Fruit fly (Drosophila melanogaster) whole organism, embryonic: Measurements from ENCODE around the gene Tailor.
A peak's percentile ranks its signal among the peaks of the same experiment; 100 is the strongest.

Experiments used
- Atf-2 ChIP-seq: fragments of 200-800 bp; sonication (Bioruptor generic); optimal IDR thresholded peaks from 2 replicates; lab custom pipeline; 2016; ENCODE audit warnings: missing biosample characterization, missing genetic modification characterization
- CG11093 ChIP-seq: fragments of 200-800 bp; sonication (Bioruptor generic); IDR thresholded peaks from 3 replicates; pipeline ENCODE4 v1.3.6; 2022; ENCODE audit warnings: missing biosample characterization, missing genetic modification characterization
- CG11247 ChIP-seq: fragments of 200-800 bp; sonication (Bioruptor generic); IDR thresholded peaks from 2 replicates; pipeline ENCODE4 v1.3.6; 2022; ENCODE audit warnings: missing biosample characterization, missing genetic modification characterization
- CG11696 ChIP-seq: fragments of 200-800 bp; sonication (Bioruptor generic); IDR thresholded peaks from 2 replicates; pipeline ENCODE4 v1.3.6; 2022; ENCODE audit warnings: missing biosample characterization, missing genetic modification characterization
- CG13123 ChIP-seq: fragments of 200-800 bp; sonication (Bioruptor generic); optimal IDR thresholded peaks from 2 replicates; lab custom pipeline; 2016; ENCODE audit warnings: missing biosample characterization, missing genetic modification characterization
- CG14441 ChIP-seq: fragments of 200-800 bp; sonication (Bioruptor generic); IDR thresholded peaks from 2 replicates; pipeline ENCODE4 v1.3.6; 2022; ENCODE audit warnings: missing biosample characterization, missing genetic modification characterization
- CG1529 ChIP-seq: fragments of 200-800 bp; sonication (Bioruptor generic); optimal IDR thresholded peaks from 3 replicates; lab custom pipeline; 2018; ENCODE audit warnings: missing biosample characterization, missing genetic modification characterization
- CG15479 ChIP-seq: fragments of 200-800 bp; sonication (Bioruptor generic); optimal IDR thresholded peaks from 3 replicates; lab custom pipeline; 2019; ENCODE audit warnings: missing biosample characterization, mild to moderate bottlenecking, missing genetic modification characterization, moderate library complexity
- CG15514 ChIP-seq: fragments of 200-800 bp; sonication (Bioruptor generic); optimal IDR thresholded peaks from 3 replicates; lab custom pipeline; 2017; ENCODE audit warnings: missing biosample characterization, missing genetic modification characterization, mild to moderate bottlenecking, moderate library complexity, missing genetic modification reagents
- CG15696 ChIP-seq: fragments of 200-800 bp; sonication (Bioruptor generic); optimal IDR thresholded peaks from 2 replicates; lab custom pipeline; 2019; ENCODE audit warnings: missing biosample characterization, mild to moderate bottlenecking, missing genetic modification characterization, moderate library complexity
- CG16813 ChIP-seq: fragments of 200-800 bp; sonication (Bioruptor generic); IDR thresholded peaks from 3 replicates; pipeline ENCODE4 v1.3.6; 2022; ENCODE audit warnings: missing biosample characterization, missing genetic modification characterization; ENCODE audit not compliant: partially characterized antibody
- CG1792 ChIP-seq: fragments of 200-800 bp; sonication (Bioruptor generic); optimal IDR thresholded peaks from 2 replicates; lab custom pipeline; 2016; ENCODE audit warnings: missing biosample characterization, missing genetic modification characterization
- CG18599 ChIP-seq: fragments of 200-800 bp; sonication (Bioruptor generic); optimal IDR thresholded peaks from 3 replicates; lab custom pipeline; 2017; ENCODE audit warnings: missing biosample characterization, missing genetic modification characterization, mild to moderate bottlenecking, moderate library complexity, missing genetic modification reagents
- CG18619 ChIP-seq: fragments of 200-800 bp; sonication (Bioruptor generic); optimal IDR thresholded peaks from 3 replicates; lab custom pipeline; 2017; ENCODE audit warnings: missing biosample characterization, mild to moderate bottlenecking, missing genetic modification characterization
- CG2199 ChIP-seq: fragments of 200-800 bp; sonication (Bioruptor generic); IDR thresholded peaks from 3 replicates; pipeline ENCODE4 v1.3.6; 2022; ENCODE audit warnings: missing biosample characterization, missing genetic modification characterization
- CG30020 ChIP-seq: fragments of 200-800 bp; optimal IDR thresholded peaks from 2 replicates; lab custom pipeline; 2019; ENCODE audit warnings: missing biosample characterization, mild to moderate bottlenecking, missing genetic modification characterization, moderate library complexity
- CG30431 ChIP-seq: fragments of 200-800 bp; sonication (Bioruptor generic); optimal IDR thresholded peaks from 2 replicates; lab custom pipeline; 2017; ENCODE audit warnings: missing biosample characterization, missing genetic modification characterization
- CG34376 ChIP-seq: fragments of 200-800 bp; sonication (Bioruptor generic); optimal IDR thresholded peaks from 2 replicates; lab custom pipeline; 2018; ENCODE audit warnings: missing biosample characterization, mild to moderate bottlenecking, missing genetic modification characterization
- CG3726 ChIP-seq: fragments of 200-800 bp; sonication (Bioruptor generic); IDR thresholded peaks from 3 replicates; pipeline ENCODE4, ENCODE4 v1.3.6; 2022; ENCODE audit warnings: missing biosample characterization, missing genetic modification characterization
- CG4404 ChIP-seq: fragments of 200-800 bp; sonication (Bioruptor generic); IDR thresholded peaks from 2 replicates; pipeline ENCODE4 v1.3.6; 2022; ENCODE audit warnings: missing biosample characterization, missing genetic modification characterization
- CG4820 ChIP-seq: fragments of 200-800 bp; sonication (Bioruptor generic); optimal IDR thresholded peaks from 3 replicates; lab custom pipeline; 2016; ENCODE audit warnings: missing biosample characterization, missing genetic modification characterization
- CG6791 ChIP-seq: fragments of 200-800 bp; sonication (Bioruptor generic); IDR thresholded peaks from 3 replicates; pipeline ENCODE4 v1.3.6; 2022; ENCODE audit warnings: missing biosample characterization, missing genetic modification characterization; ENCODE audit not compliant: partially characterized antibody
- CG6813 ChIP-seq: fragments of 200-800 bp; sonication (Bioruptor generic); optimal IDR thresholded peaks from 2 replicates; lab custom pipeline; 2017; ENCODE audit warnings: missing biosample characterization, missing genetic modification characterization, mild to moderate bottlenecking, moderate library complexity, missing genetic modification reagents
- CG7839 ChIP-seq: fragments of 200-800 bp; sonication (Bioruptor generic); optimal IDR thresholded peaks from 3 replicates; lab custom pipeline; 2018; ENCODE audit warnings: missing biosample characterization, mild to moderate bottlenecking, missing genetic modification characterization, moderate library complexity
- CG8388 ChIP-seq: fragments of 200-800 bp; sonication (Bioruptor generic); optimal IDR thresholded peaks from 2 replicates; lab custom pipeline; 2019; ENCODE audit warnings: missing biosample characterization, mild to moderate bottlenecking, missing genetic modification characterization, moderate library complexity
- D19A ChIP-seq: fragments of 200-800 bp; optimal IDR thresholded peaks from 3 replicates; lab custom pipeline; 2019; ENCODE audit warnings: missing biosample characterization, mild to moderate bottlenecking, missing genetic modification characterization, moderate library complexity
- Doc3 ChIP-seq: fragments of 200-800 bp; sonication (Bioruptor generic); IDR thresholded peaks from 3 replicates; pipeline ENCODE4 v1.3.6; 2022; ENCODE audit warnings: missing biosample characterization, missing genetic modification characterization; ENCODE audit not compliant: partially characterized antibody
- E2f2 ChIP-seq: fragments of 200-800 bp; sonication (Bioruptor generic); IDR thresholded peaks from 2 replicates; pipeline ENCODE4 v1.3.6; 2022; ENCODE audit warnings: missing biosample characterization, missing genetic modification characterization
- H15 ChIP-seq: fragments of 200-800 bp; sonication (Bioruptor generic); IDR thresholded peaks from 3 replicates; pipeline ENCODE4 v1.3.6; 2022; ENCODE audit warnings: missing biosample characterization, missing genetic modification characterization
- Hr3 ChIP-seq: fragments of 200-800 bp; sonication (Bioruptor generic); optimal IDR thresholded peaks from 3 replicates; lab custom pipeline; 2016; ENCODE audit warnings: missing biosample characterization, missing genetic modification characterization
- Lhr ChIP-seq: fragments of 200-800 bp; sonication (Bioruptor generic); optimal IDR thresholded peaks from 3 replicates; lab custom pipeline; 2017; ENCODE audit warnings: mild to moderate bottlenecking, missing biosample characterization, missing genetic modification reagents, missing genetic modification characterization
- MESR4 ChIP-seq: fragments of 200-800 bp; sonication (Bioruptor generic); optimal IDR thresholded peaks from 2 replicates; lab custom pipeline; 2018; ENCODE audit warnings: missing biosample characterization, mild to moderate bottlenecking, missing genetic modification characterization, moderate library complexity
- NC2β ChIP-seq: fragments of 200-800 bp; sonication (Bioruptor generic); optimal IDR thresholded peaks from 2 replicates; lab custom pipeline; 2016; ENCODE audit warnings: missing biosample characterization, missing genetic modification characterization
- Ssrp ChIP-seq: fragments of 200-800 bp; sonication (Bioruptor generic); optimal IDR thresholded peaks from 2 replicates; lab custom pipeline; 2018; ENCODE audit warnings: missing biosample characterization, mild to moderate bottlenecking, missing genetic modification characterization, moderate library complexity
- Stat92E ChIP-seq, 3 experiments: fragments of >200 bp in 2 of 3; fragments of 200-800 bp in 1 of 3; sonication (Bioruptor generic) in 1 of 3; optimal IDR thresholded peaks; 2 replicates each; lab custom pipeline; 2017 to 2019; ENCODE audit warnings: missing biosample characterization in 3 of 3, missing genetic modification characterization in 3 of 3, mild to moderate bottlenecking in 1 of 3, moderate library complexity in 1 of 3
- ato ChIP-seq: fragments of 200-800 bp; sonication (Bioruptor generic); IDR thresholded peaks from 2 replicates; pipeline ENCODE4 v1.3.6; 2022; ENCODE audit warnings: missing biosample characterization, missing genetic modification characterization; ENCODE audit not compliant: partially characterized antibody
- br ChIP-seq: fragments of >200 bp; optimal IDR thresholded peaks from 2 replicates; lab custom pipeline; 2017
- dm ChIP-seq: fragments of 200-800 bp; sonication (Bioruptor generic); optimal IDR thresholded peaks from 3 replicates; lab custom pipeline; 2016; ENCODE audit warnings: missing biosample characterization, missing genetic modification characterization
- ftz-f1 ChIP-seq: fragments of 200-800 bp; sonication (Bioruptor generic); optimal IDR thresholded peaks from 2 replicates; lab custom pipeline; 2016; ENCODE audit warnings: missing biosample characterization, missing genetic modification characterization
- gcm ChIP-seq: fragments of 200-800 bp; sonication (Bioruptor generic); optimal IDR thresholded peaks from 2 replicates; lab custom pipeline; 2019; ENCODE audit warnings: missing biosample characterization, mild to moderate bottlenecking, missing genetic modification characterization, moderate library complexity
- ken ChIP-seq: fragments of 200-800 bp; sonication (Bioruptor generic); IDR thresholded peaks from 3 replicates; pipeline ENCODE4 v1.3.6; 2022; ENCODE audit warnings: missing biosample characterization, missing genetic modification characterization
- lab ChIP-seq: fragments of 200-800 bp; sonication (Bioruptor generic); optimal IDR thresholded peaks from 3 replicates; lab custom pipeline; 2017; ENCODE audit warnings: missing biosample characterization, missing genetic modification characterization, mild to moderate bottlenecking, moderate library complexity, missing genetic modification reagents
- oc ChIP-seq: fragments of 200-800 bp; sonication (Bioruptor generic); optimal IDR thresholded peaks from 2 replicates; lab custom pipeline; 2018; ENCODE audit warnings: missing biosample characterization, mild to moderate bottlenecking, missing genetic modification characterization, moderate library complexity
- pb ChIP-seq: fragments of 200-800 bp; sonication (Bioruptor generic); optimal IDR thresholded peaks from 3 replicates; lab custom pipeline; 2016; ENCODE audit warnings: missing biosample characterization, missing genetic modification characterization
- sd ChIP-seq: fragments of 200-800 bp; sonication (Bioruptor generic); optimal IDR thresholded peaks from 3 replicates; lab custom pipeline; 2018; ENCODE audit warnings: missing biosample characterization, mild to moderate bottlenecking, missing genetic modification characterization, moderate library complexity
- sisA ChIP-seq: fragments of 200-800 bp; sonication (Bioruptor generic); IDR thresholded peaks from 2 replicates; pipeline ENCODE4 v1.3.6; 2022; ENCODE audit warnings: missing biosample characterization, missing genetic modification characterization
- slou ChIP-seq: fragments of 200-800 bp; sonication (Bioruptor generic); optimal IDR thresholded peaks from 3 replicates; lab custom pipeline; 2016; ENCODE audit warnings: missing biosample characterization, missing genetic modification characterization
- twi ChIP-seq: fragments of 200-800 bp; optimal IDR thresholded peaks from 2 replicates; lab custom pipeline; 2019; ENCODE audit warnings: missing biosample characterization, mild to moderate bottlenecking, missing genetic modification characterization, moderate library complexity
- vvl ChIP-seq: fragments of 200-800 bp; sonication (Bioruptor generic); IDR thresholded peaks from 2 replicates; pipeline ENCODE4 v1.3.6; 2022; ENCODE audit warnings: missing biosample characterization, missing genetic modification characterization
- z ChIP-seq: fragments of 200-800 bp; sonication (Bioruptor generic); IDR thresholded peaks from 3 replicates; pipeline ENCODE4 v1.3.6; 2022; ENCODE audit warnings: missing biosample characterization, missing genetic modification characterization

The Tailor gene

dm6 chr3R:7037250-7037802 is 48.6 kb downstream of the Tailor start (continued):
- TF ChIP-seq CG30020 (tag; lab: Kevin White, UChicago) (no peak), CG18619 (GFP tag; lab: Kevin White, UChicago) (no peak), gcm (GFP tag; lab: Kevin White, UChicago) (peak; percentile 47), Stat92E (GFP tag; optimal IDR thresholded peaks at IDR 0.05; lab: Kevin White, UChicago) (peak in 1 of 3 experiments; percentile 17), sisA (GFP tag; lab: Robert Waterston, UW) (no peak), Ssrp (tag; lab: Kevin White, UChicago) (no peak), E2f2 (GFP tag; lab: Robert Waterston, UW) (no peak; the same call in 1 of the 2 replicates), CG15514 (GFP tag; lab: Kevin White, UChicago) (no peak), CG3726 (GFP tag; lab: Robert Waterston, UW) (no peak), CG7839 (tag; lab: Kevin White, UChicago) (no peak), CG30431 (GFP tag; lab: Kevin White, UChicago) (no peak), slou (GFP tag; lab: Kevin White, UChicago) (no peak), CG14441 (GFP tag; lab: Robert Waterston, UW) (no peak), ato (no peak), CG15696 (tag; lab: Kevin White, UChicago) (peak; percentile 31), Atf-2 (GFP tag; lab: Kevin White, UChicago) (no peak), CG16813 (GFP tag; lab: Robert Waterston, UW) (0 out of 3 replicates have a peak, but pooled peaks have one; percentile 9), CG15479 (GFP tag; lab: Kevin White, UChicago) (peak; percentile 93), CG13123 (GFP tag; lab: Kevin White, UChicago) (no peak), Hr3 (no peak), CG11247 (GFP tag; lab: Robert Waterston, UW) (0 out of 2 replicates have a peak, but pooled peaks have one; percentile 30), pb (GFP tag; lab: Kevin White, UChicago) (no peak), MESR4 (GFP tag; lab: Kevin White, UChicago) (no peak), dm (GFP tag; lab: Kevin White, UChicago) (peak; percentile 55), CG11696 (no peak), CG4404 (no peak), Doc3 (GFP tag; lab: Robert Waterston, UW) (no peak), CG1529 (GFP tag; lab: Kevin White, UChicago) (no peak), oc (tag; lab: Kevin White, UChicago) (peak; percentile 48), CG6813 (GFP tag; lab: Kevin White, UChicago) (no peak), CG2199 (no peak), D19A (tag; lab: Kevin White, UChicago) (no peak), CG1792 (GFP tag; lab: Kevin White, UChicago) (no peak), Lhr (no peak), sd (peak; percentile 51), twi (tag; lab: Kevin White, UChicago) (peak; percentile 97), CG6791 (GFP tag; lab: Robert Waterston, UW) (no peak; the same call in 2 of the 3 replicates), NC2β (GFP tag; lab: Kevin White, UChicago) (no peak), CG18599 (GFP tag; lab: Kevin White, UChicago) (peak; percentile 60), CG8388 (GFP tag; lab: Kevin White, UChicago) (no peak), z (GFP tag; lab: Robert Waterston, UW) (peak; percentile 91), vvl (no peak), ken (GFP tag; lab: Robert Waterston, UW) (no peak), br (lab: Kevin White, UChicago) (no peak), H15 (no peak), CG34376 (GFP tag; lab: Kevin White, UChicago) (no peak), lab (GFP tag; lab: Kevin White, UChicago) (peak; percentile 8), ftz-f1 (GFP tag; lab: Kevin White, UChicago) (no peak), CG4820 (no peak), CG11093 (GFP tag; lab: Robert Waterston, UW) (no peak)
